Fruit fly (Drosophila melanogaster): ENCODE measurements around the gene mtgo.

The mtgo gene

dm6 chr2L:16601515-16602026 is 56.8 kb downstream of the mtgo start (continued):
- TF ChIP-seq Dip2 (GFP tag; IDR thresholded peaks at IDR 0.05) = no peak
- TF ChIP-seq HmgD (GFP tag; optimal IDR thresholded peaks at IDR 0.05) = no peak
- no peak for TF ChIP-seq croc (GFP tag; conservative IDR thresholded peaks at IDR 0.05)
- no peak for TF ChIP-seq CG12236 (GFP tag; optimal IDR thresholded peaks at IDR 0.05)
- no peak for TF ChIP-seq NC2α (GFP tag; optimal IDR thresholded peaks at IDR 0.05)
- no peak for TF ChIP-seq Lpt (GFP tag; optimal IDR thresholded peaks at IDR 0.05)
- no peak for TF ChIP-seq ranshi (GFP tag; IDR thresholded peaks at IDR 0.05)
- TF ChIP-seq MTF-1 (GFP tag; optimal IDR thresholded peaks at IDR 0.05; ENCODE audit: borderline replicate concordance) = peak; percentile 22
- TF ChIP-seq tap (tag; optimal IDR thresholded peaks at IDR 0.05) = peak; percentile 19
- peak; percentile 52 for TF ChIP-seq ash1 (GFP tag; optimal IDR thresholded peaks at IDR 0.05)
- peak; percentile 18 for TF ChIP-seq da (GFP tag; optimal IDR thresholded peaks at IDR 0.05)
- no peak for TF ChIP-seq CG9797 (GFP tag; optimal IDR thresholded peaks at IDR 0.05)
- no peak for TF ChIP-seq pan (optimal IDR thresholded peaks at IDR 0.05)
- TF ChIP-seq pan (GFP tag; optimal IDR thresholded peaks at IDR 0.05 in 1 of 2, IDR thresholded peaks at IDR 0.05 in 1 of 2) = peak in 1 of 2 experiments; percentile 51
- no peak for TF ChIP-seq CG31388 (GFP tag; optimal IDR thresholded peaks at IDR 0.05)
- TF ChIP-seq gsb (GFP tag; IDR thresholded peaks at IDR 0.05) = no peak
- no peak for TF ChIP-seq bowl (GFP tag; IDR thresholded peaks at IDR 0.05)
- TF ChIP-seq corto (GFP tag; optimal IDR thresholded peaks at IDR 0.05) = peak; percentile 94
- TF ChIP-seq CG14710 (tag; optimal IDR thresholded peaks at IDR 0.05) = no peak
- TF ChIP-seq schlank (tag; optimal IDR thresholded peaks at IDR 0.05) = no peak
- peak; percentile 44 for TF ChIP-seq scrt (GFP tag; optimal IDR thresholded peaks at IDR 0.05)
- TF ChIP-seq mirr (GFP tag; optimal IDR thresholded peaks at IDR 0.05) = peak; percentile 58
- no peak for TF ChIP-seq Ravus (GFP tag; IDR thresholded peaks at IDR 0.05)
- TF ChIP-seq CG4282 (GFP tag; optimal IDR thresholded peaks at IDR 0.05) = no peak
- no peak for TF ChIP-seq dan (GFP tag; IDR thresholded peaks at IDR 0.05)
- no peak for TF ChIP-seq Antp (GFP tag; optimal IDR thresholded peaks at IDR 0.05)
- TF ChIP-seq fd3F (GFP tag; optimal IDR thresholded peaks at IDR 0.05) = no peak
- peak; percentile 16 for TF ChIP-seq trem (tag; optimal IDR thresholded peaks at IDR 0.05)
- TF ChIP-seq HmgZ (tag; optimal IDR thresholded peaks at IDR 0.05) = peak; percentile 56
- TF ChIP-seq eyg (GFP tag; optimal IDR thresholded peaks at IDR 0.05) = no peak
- TF ChIP-seq GATAe (GFP tag; conservative IDR thresholded peaks at IDR 0.05) = no peak
- no peak for TF ChIP-seq CG15601 (tag; optimal IDR thresholded peaks at IDR 0.05)
- no peak for TF ChIP-seq Abd-B (GFP tag; optimal IDR thresholded peaks at IDR 0.05)
- no peak for TF ChIP-seq CG8359 (GFP tag; optimal IDR thresholded peaks at IDR 0.05; ENCODE audit: borderline replicate concordance)
- TF ChIP-seq D19A (tag; optimal IDR thresholded peaks at IDR 0.05) = no peak
- peak; percentile 46; the same call in 2 of the 3 replicates for TF ChIP-seq zfh1 (GFP tag; IDR thresholded peaks at IDR 0.05)
- no peak for TF ChIP-seq CG10431 (GFP tag; optimal IDR thresholded peaks at IDR 0.05)
- TF ChIP-seq stwl (tag; optimal IDR thresholded peaks at IDR 0.05) = no peak
- no peak for TF ChIP-seq CG31365 (tag; optimal IDR thresholded peaks at IDR 0.05)
- TF ChIP-seq D (optimal IDR thresholded peaks at IDR 0.05) = no peak
- TF ChIP-seq D (GFP tag; optimal IDR thresholded peaks at IDR 0.05) = no peak
- no peak for TF ChIP-seq NC2β (GFP tag; optimal IDR thresholded peaks at IDR 0.05)
- TF ChIP-seq CG8388 (GFP tag; optimal IDR thresholded peaks at IDR 0.05) = no peak
- peak; percentile 40 for TF ChIP-seq sug (tag; optimal IDR thresholded peaks at IDR 0.05)
- TF ChIP-seq CG6854 (GFP tag; optimal IDR thresholded peaks at IDR 0.05) = peak; percentile 34
- TF ChIP-seq CG6765 (GFP tag; optimal IDR thresholded peaks at IDR 0.05) = peak; percentile 34
- no peak for TF ChIP-seq CG7745 (tag; optimal IDR thresholded peaks at IDR 0.05)
- 0 out of 2 replicates have a peak, but pooled peaks have one; percentile 37 for TF ChIP-seq hbn (GFP tag; IDR thresholded peaks at IDR 0.05; ENCODE audit: partially characterized antibody)
- no peak for TF ChIP-seq CG4328 (GFP tag; optimal IDR thresholded peaks at IDR 0.05)
- peak; percentile 55; the same call in 2 of the 3 replicates for TF ChIP-seq CG34224 (GFP tag; IDR thresholded peaks at IDR 0.05; ENCODE audit: partially characterized antibody)
- no peak for TF ChIP-seq Mad (GFP tag; optimal IDR thresholded peaks at IDR 0.05)

Data from whole organism, embryonic.